Worm (Caenorhabditis elegans): ENCODE data around the gene F40B5.2.

ce11 chrX:8368210-8368609 lies 557 bp downstream of the F40B5.2 start:
- TF ChIP-seq nhr-77 (tag; optimal IDR thresholded peaks at IDR 0.05), result no peak
- no peak for TF ChIP-seq unc-62 (GFP tag; optimal IDR thresholded peaks at IDR 0.05)
- TF ChIP-seq ceh-82 (tag; optimal IDR thresholded peaks at IDR 0.05), result peak; percentile 0
- TF ChIP-seq unc-55 (GFP tag; optimal IDR thresholded peaks at IDR 0.05), result peak; percentile 88
- no peak for TF ChIP-seq lin-39 (tag; optimal IDR thresholded peaks at IDR 0.05)
- TF ChIP-seq F13H6.1 (tag; optimal IDR thresholded peaks at IDR 0.05), result peak; percentile 85
- no peak for TF ChIP-seq nhr-12 (tag; optimal IDR thresholded peaks at IDR 0.05)
- TF ChIP-seq ama-1 (optimal IDR thresholded peaks at IDR 0.05), result no peak
- no peak for TF ChIP-seq R02D3.7 (tag; optimal IDR thresholded peaks at IDR 0.05)
- no peak for TF ChIP-seq nhr-23 (tag; optimal IDR thresholded peaks at IDR 0.05)

All from whole organism, L2 larva.